Worm (Caenorhabditis elegans): Measurements from ENCODE around the gene oct-2.

- no peak for TF ChIP-seq lsy-27 (tag; optimal IDR thresholded peaks at IDR 0.05; ENCODE audit: borderline replicate concordance, insufficient read depth)
- TF ChIP-seq ztf-22 (GFP tag; optimal IDR thresholded peaks at IDR 0.05): no peak
- TF ChIP-seq zim-3 (tag; optimal IDR thresholded peaks at IDR 0.05): no peak
- no peak for TF ChIP-seq ama-1 (optimal IDR thresholded peaks at IDR 0.05)
- TF ChIP-seq ama-1 (GFP tag; optimal IDR thresholded peaks at IDR 0.05): no peak
- TF ChIP-seq attf-5 (GFP tag; optimal IDR thresholded peaks at IDR 0.05): no peak
- no peak for TF ChIP-seq mcd-1 (GFP tag; IDR thresholded peaks at IDR 0.05)
- TF ChIP-seq attf-6 (GFP tag; IDR thresholded peaks at IDR 0.05): no peak
These were observed 11.3 kb downstream of the oct-2 start, which contains the start of gene pgp-4 for ce11 chrX:11357516-11357915.
